Fruit fly (Drosophila melanogaster) whole organism, pupa: ENCODE data around the gene Fas2.

Experiments
- CG10348 ChIP-seq: fragments of 200-800 bp; sonication (Bioruptor generic); IDR thresholded peaks from 2 replicates; pipeline ENCODE4 v1.3.6; 2022; ENCODE audit warnings: missing biosample characterization, missing genetic modification characterization
- CG17806 ChIP-seq: fragments of 200-800 bp; sonication (Bioruptor generic); optimal IDR thresholded peaks from 2 replicates; lab custom pipeline; 2018; ENCODE audit warnings: missing biosample characterization, mild to moderate bottlenecking, missing genetic modification characterization, moderate library complexity
- CG8159 ChIP-seq: fragments of 200-800 bp; sonication (Bioruptor generic); optimal IDR thresholded peaks from 3 replicates; lab custom pipeline; 2018; ENCODE audit warnings: missing biosample characterization, mild to moderate bottlenecking, missing genetic modification characterization, moderate library complexity
- CG8301 ChIP-seq: fragments of 200-800 bp; sonication (Bioruptor generic); optimal IDR thresholded peaks from 2 replicates; lab custom pipeline; 2018; ENCODE audit warnings: missing biosample characterization, mild to moderate bottlenecking, missing genetic modification characterization
- EcR ChIP-seq: fragments of 200-800 bp; sonication (Bioruptor generic); optimal IDR thresholded peaks from 3 replicates; lab custom pipeline; 2019; ENCODE audit warnings: missing biosample characterization, missing genetic modification characterization, mild to moderate bottlenecking, moderate library complexity, missing genetic modification reagents
- Pif1B ChIP-seq: fragments of 200-800 bp; sonication (Bioruptor generic); optimal IDR thresholded peaks from 3 replicates; lab custom pipeline; 2016; ENCODE audit warnings: missing biosample characterization, missing genetic modification characterization
- gl ChIP-seq: fragments of 200-800 bp; sonication (Bioruptor generic); optimal IDR thresholded peaks from 2 replicates; lab custom pipeline; 2018; ENCODE audit warnings: missing biosample characterization, mild to moderate bottlenecking, missing genetic modification characterization

- TF ChIP-seq CG8301 (tag; lab: Kevin White, UChicago) = no peak
- TF ChIP-seq gl (tag; lab: Kevin White, UChicago) = no peak
- TF ChIP-seq Pif1B (GFP tag; lab: Kevin White, UChicago) = no peak
- no peak for TF ChIP-seq CG10348 (GFP tag; lab: Robert Waterston, UW)
- TF ChIP-seq CG8159 (tag; lab: Kevin White, UChicago) = no peak
- no peak for TF ChIP-seq CG17806 (tag; lab: Kevin White, UChicago)
- no peak for TF ChIP-seq EcR
Measured at dm6 chrX:4173381-4173780, 32.5 kb downstream of the Fas2 start.
